Fruit fly (Drosophila melanogaster) Kc167 (cell line): Measurements from ENCODE around the gene CG33773.

ENCODE experiments used
- Sin3A ChIP-seq: fragments of >200 bp; optimal IDR thresholded peaks from 2 replicates; lab custom pipeline; 2018; ENCODE audit warnings: missing external identifiers
- insv ChIP-seq: fragments of >200 bp; optimal IDR thresholded peaks from 3 replicates; lab custom pipeline; 2018; ENCODE audit warnings: missing external identifiers
- psq ChIP-seq: fragments of >200 bp; optimal IDR thresholded peaks from 2 replicates; lab custom pipeline; 2017; ENCODE audit warnings: missing external identifiers

dm6 chr3R:31035046-31035445, at the start of gene CG33773:
- TF ChIP-seq Sin3A (no peak), insv (no peak), psq (lab: Kevin White, UChicago) (no peak)
